Worm (Caenorhabditis elegans) whole organism, L3 larva: Measurements from ENCODE around the gene let-70.

Experiments
- eor-1 ChIP-seq, 2 experiments: fragments of 150-350 bp; optimal IDR thresholded peaks; 2 replicates each; lab custom pipeline; 2014 to 2018; ENCODE audit warnings: missing biosample characterization in 2 of 2, missing genetic modification characterization in 2 of 2
- jun-1 ChIP-seq: fragments of 150-350 bp; optimal IDR thresholded peaks from 2 replicates; lab custom pipeline; 2014; ENCODE audit warnings: missing biosample characterization, missing genetic modification reagents, missing genetic modification characterization
- lsy-12 ChIP-seq: sonication (generic microtip); optimal IDR thresholded peaks from 2 replicates; lab custom pipeline; 2016; ENCODE audit warnings: mild to moderate bottlenecking, missing genetic modification characterization, missing compliant biosample characterization
- nhr-237 ChIP-seq: fragments of 150-350 bp; optimal IDR thresholded peaks from 2 replicates; lab custom pipeline; 2014; ENCODE audit warnings: missing biosample characterization, missing genetic modification characterization
- nhr-28 ChIP-seq: fragments of 150-350 bp; optimal IDR thresholded peaks from 2 replicates; lab custom pipeline; 2014; ENCODE audit warnings: missing biosample characterization, missing genetic modification characterization
- sea-2 ChIP-seq: fragments of 150-350 bp; sonication (generic microtip); optimal IDR thresholded peaks from 4 replicates; lab custom pipeline; 2014; ENCODE audit warnings: missing biosample characterization, missing genetic modification reagents, missing genetic modification characterization
- snpc-4 ChIP-seq: fragments of 150-350 bp; optimal IDR thresholded peaks from 2 replicates; lab custom pipeline; 2014; ENCODE audit warnings: missing biosample characterization, missing genetic modification characterization
- zag-1 ChIP-seq: fragments of 150-350 bp; optimal IDR thresholded peaks from 2 replicates; lab custom pipeline; 2014; ENCODE audit warnings: missing biosample characterization, missing genetic modification characterization

DNA sequence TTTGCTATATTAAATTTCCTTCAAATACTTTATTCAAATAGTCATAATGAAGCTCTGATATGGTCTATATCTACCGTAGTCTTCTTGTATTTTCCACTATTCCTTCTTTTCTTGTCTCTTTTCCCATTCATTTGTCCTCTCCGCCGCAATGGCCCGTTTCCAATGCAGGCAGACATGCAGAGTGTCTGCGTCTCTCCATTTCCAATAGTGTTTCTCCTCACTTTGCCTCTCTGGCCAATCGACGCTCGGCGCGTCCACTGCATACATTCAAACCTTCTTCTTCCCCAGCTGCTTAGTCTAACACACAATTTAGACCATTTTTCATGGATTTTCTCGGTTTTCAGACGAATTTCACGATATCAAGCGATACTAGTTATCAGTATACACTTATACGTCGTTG lies 43.1 kb upstream of the let-70 start:
- TF ChIP-seq jun-1 (no peak), nhr-28 (tag; lab: Kevin White, UChicago) (no peak), eor-1 (tag; optimal IDR thresholded peaks at IDR 0.05; lab: Kevin White, UChicago) (no peak), nhr-237 (tag; lab: Kevin White, UChicago) (no peak), snpc-4 (tag; lab: Kevin White, UChicago) (no peak), sea-2 (no peak), lsy-12 (tag; lab: Kevin White, UChicago) (peak; percentile 27), zag-1 (tag; lab: Kevin White, UChicago) (no peak)
